Fruit fly (Drosophila melanogaster): ENCODE data around the gene Rpn13R.

The Rpn13R gene

DNA sequence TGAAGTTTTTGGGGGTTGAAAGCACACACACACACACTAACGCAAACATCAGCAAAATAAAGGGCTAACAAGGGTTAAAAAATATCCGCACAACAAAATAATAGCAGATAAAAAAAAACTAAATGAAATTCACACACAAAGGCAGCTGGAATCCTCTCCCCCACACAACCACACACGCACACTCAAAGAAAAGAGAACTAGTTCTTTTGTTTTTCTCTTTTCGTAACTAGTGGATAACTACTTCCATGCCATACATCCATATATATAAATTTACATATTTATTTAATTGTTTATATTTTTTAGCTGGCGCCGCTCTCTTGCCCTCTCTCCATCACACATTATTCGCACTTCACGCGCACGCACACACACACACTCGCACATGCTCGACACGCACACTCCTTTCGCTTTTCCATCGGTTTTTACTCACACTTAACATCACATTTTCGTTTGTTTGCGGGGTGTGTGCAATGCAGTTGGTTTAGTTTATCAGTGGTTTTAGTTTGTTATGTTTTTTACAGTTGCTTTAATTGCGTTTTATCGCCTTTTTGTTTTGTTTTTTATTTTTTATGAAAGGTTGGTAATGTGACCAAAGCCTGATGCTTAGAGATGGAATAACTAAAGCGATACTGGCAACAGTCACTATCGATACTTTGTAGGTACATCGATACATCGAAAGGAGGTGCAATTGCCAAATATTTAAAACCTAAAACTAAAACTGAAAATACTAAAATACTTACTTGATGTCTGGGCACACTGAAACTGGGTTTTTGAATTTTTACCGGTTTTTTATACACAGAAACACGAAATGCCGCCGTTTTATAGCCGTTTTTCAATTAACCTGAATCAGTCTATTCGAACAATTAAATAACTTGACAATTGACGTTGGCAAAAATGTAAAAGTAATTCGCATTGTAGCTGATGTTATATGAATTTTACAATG, 47.3 kb upstream of the Rpn13R start, which contains the start of gene CG32767 (continued):
- TF ChIP-seq bcd (GFP tag; optimal IDR thresholded peaks at IDR 0.05) (peak; percentile 3), Stat92E (GFP tag; optimal IDR thresholded peaks at IDR 0.05) (peak in 1 of 3 experiments; percentile 14), CoRest (tag; optimal IDR thresholded peaks at IDR 0.05) (peak; percentile 44), Blimp-1 (GFP tag; optimal IDR thresholded peaks at IDR 0.05) (no peak), CG31365 (tag; optimal IDR thresholded peaks at IDR 0.05) (peak; percentile 26), CG11456 (GFP tag; IDR thresholded peaks at IDR 0.05) (no peak), chm (GFP tag; IDR thresholded peaks at IDR 0.05) (peak; percentile 17; the same call in 1 of the 2 replicates), Ets97D (GFP tag; optimal IDR thresholded peaks at IDR 0.05) (peak; percentile 69), sima (GFP tag; optimal IDR thresholded peaks at IDR 0.05) (peak; percentile 33), ato (GFP tag; IDR thresholded peaks at IDR 0.05; ENCODE audit: partially characterized antibody) (peak; percentile 85), NK7.1 (GFP tag; optimal IDR thresholded peaks at IDR 0.05) (no peak), CG15073 (GFP tag; optimal IDR thresholded peaks at IDR 0.05) (no peak), CG12071 (GFP tag; optimal IDR thresholded peaks at IDR 0.05) (peak; percentile 39), Dfd (GFP tag; optimal IDR thresholded peaks at IDR 0.05) (no peak), CG31388 (GFP tag; optimal IDR thresholded peaks at IDR 0.05) (no peak), CG33213 (GFP tag; optimal IDR thresholded peaks at IDR 0.05) (peak; percentile 60), Rx (GFP tag; IDR thresholded peaks at IDR 0.05) (no peak), wek (GFP tag; optimal IDR thresholded peaks at IDR 0.05) (peak; percentile 20), CG15514 (GFP tag; optimal IDR thresholded peaks at IDR 0.05) (peak; percentile 97), pho (GFP tag; optimal IDR thresholded peaks at IDR 0.05) (peak; percentile 12), cwo (GFP tag; optimal IDR thresholded peaks at IDR 0.05) (peak; percentile 18), Xrp1 (GFP tag; IDR thresholded peaks at IDR 0.05) (peak; percentile 37; the same call in 1 of the 2 replicates), CG12769 (tag; optimal IDR thresholded peaks at IDR 0.05) (peak; percentile 19), CG11560 (tag; IDR thresholded peaks at IDR 0.05) (no peak), CG12744 (GFP tag; optimal IDR thresholded peaks at IDR 0.05) (peak; percentile 24), D19A (tag; optimal IDR thresholded peaks at IDR 0.05) (no peak), row (GFP tag; IDR thresholded peaks at IDR 0.05) (peak; percentile 40; the same call in 2 of the 3 replicates), Asciz (GFP tag; optimal IDR thresholded peaks at IDR 0.05) (peak; percentile 24), Usf (GFP tag; optimal IDR thresholded peaks at IDR 0.05) (no peak), Taf1 (GFP tag; IDR thresholded peaks at IDR 0.05) (peak; percentile 17; the same call in 1 of the 2 replicates), E2f2 (GFP tag; IDR thresholded peaks at IDR 0.05) (peak; percentile 73), Hsf (GFP tag; optimal IDR thresholded peaks at IDR 0.05) (peak; percentile 12), Sox102F (GFP tag; optimal IDR thresholded peaks at IDR 0.05) (peak; percentile 34), CG17361 (GFP tag; IDR thresholded peaks at IDR 0.05) (no peak), CG8924 (tag; optimal IDR thresholded peaks at IDR 0.05) (peak; percentile 71), CG1024 (GFP tag; IDR thresholded peaks at IDR 0.05) (no peak), Fer1 (GFP tag; optimal IDR thresholded peaks at IDR 0.05) (peak; percentile 35), CG15601 (tag; optimal IDR thresholded peaks at IDR 0.05) (no peak), E2f1 (GFP tag; IDR thresholded peaks at IDR 0.05) (peak; percentile 22; the same call in 1 of the 2 replicates), psq (GFP tag; optimal IDR thresholded peaks at IDR 0.05) (no peak), eve (GFP tag; optimal IDR thresholded peaks at IDR 0.05) (peak in 1 of 2 experiments; percentile 55), CG11085 (GFP tag; IDR thresholded peaks at IDR 0.05) (no peak), gfzf (GFP tag; optimal IDR thresholded peaks at IDR 0.05) (peak; percentile 85), CG2889 (GFP tag; IDR thresholded peaks at IDR 0.05) (no peak), CG3281 (GFP tag; optimal IDR thresholded peaks at IDR 0.05) (peak; percentile 40), CG1647 (GFP tag; optimal IDR thresholded peaks at IDR 0.05) (peak; percentile 17), CG9817 (tag; optimal IDR thresholded peaks at IDR 0.05) (no peak), CG6272 (GFP tag; IDR thresholded peaks at IDR 0.05) (no peak)
